Fruit fly (Drosophila melanogaster) whole organism, embryonic: ENCODE results near the gene pico.

Source experiments
- C15 ChIP-seq: fragments of 200-800 bp; sonication (Bioruptor generic); IDR thresholded peaks from 3 replicates; pipeline ENCODE4 v1.3.6; 2022; ENCODE audit warnings: missing biosample characterization, missing genetic modification characterization
- CG17328 ChIP-seq: fragments of 200-800 bp; sonication (Bioruptor generic); IDR thresholded peaks from 2 replicates; pipeline ENCODE4 v1.3.6; 2022; ENCODE audit warnings: missing biosample characterization, missing genetic modification characterization
- CG2712 ChIP-seq: fragments of 200-800 bp; optimal IDR thresholded peaks from 3 replicates; lab custom pipeline; 2019; ENCODE audit warnings: missing biosample characterization, mild to moderate bottlenecking, missing genetic modification characterization, moderate library complexity
- CG7786 ChIP-seq: fragments of 200-800 bp; sonication (Bioruptor generic); optimal IDR thresholded peaks from 2 replicates; lab custom pipeline; 2016; ENCODE audit warnings: missing biosample characterization, missing genetic modification characterization
- Hsf ChIP-seq: fragments of 200-800 bp; sonication (Bioruptor generic); optimal IDR thresholded peaks from 3 replicates; lab custom pipeline; 2016; ENCODE audit warnings: missing biosample characterization, missing genetic modification characterization
- bsh ChIP-seq, 2 experiments: fragments of 200-800 bp; sonication (Bioruptor generic); optimal IDR thresholded peaks; 2 replicates each; lab custom pipeline; 2017 to 2018; ENCODE audit warnings: mild to moderate bottlenecking in 2 of 2, missing biosample characterization in 2 of 2, missing genetic modification characterization in 2 of 2, moderate library complexity in 1 of 2
- chinmo ChIP-seq: fragments of 200-800 bp; sonication (Bioruptor generic); IDR thresholded peaks from 4 replicates; pipeline ENCODE4 v1.3.6; 2022; ENCODE audit warnings: missing biosample characterization, missing genetic modification characterization; ENCODE audit not compliant: partially characterized antibody
- dimm ChIP-seq: fragments of 200-800 bp; sonication (Bioruptor generic); IDR thresholded peaks from 2 replicates; pipeline ENCODE4 v1.3.6; 2022; ENCODE audit warnings: missing biosample characterization, missing genetic modification characterization
- nerfin-1 ChIP-seq: fragments of 200-800 bp; sonication (Bioruptor generic); optimal IDR thresholded peaks from 3 replicates; lab custom pipeline; 2019; ENCODE audit warnings: missing biosample characterization, mild to moderate bottlenecking, missing genetic modification characterization, moderate library complexity
- pros ChIP-seq: fragments of 200-800 bp; sonication (Bioruptor generic); optimal IDR thresholded peaks from 3 replicates; lab custom pipeline; 2019; ENCODE audit warnings: missing biosample characterization, mild to moderate bottlenecking, missing genetic modification characterization, moderate library complexity

- TF ChIP-seq nerfin-1 (tag; lab: Kevin White, UChicago) (no peak), pros (GFP tag; lab: Kevin White, UChicago) (no peak), bsh (GFP tag; optimal IDR thresholded peaks at IDR 0.05; lab: Kevin White, UChicago) (no peak), C15 (GFP tag; lab: Robert Waterston, UW) (no peak), dimm (GFP tag; lab: Robert Waterston, UW) (no peak), chinmo (GFP tag; lab: Robert Waterston, UW) (no peak), CG7786 (GFP tag; lab: Kevin White, UChicago) (no peak), Hsf (GFP tag; lab: Kevin White, UChicago) (no peak), CG2712 (tag; lab: Kevin White, UChicago) (no peak), CG17328 (GFP tag; lab: Robert Waterston, UW) (no peak)
These were observed 48.1 kb upstream of the pico start for dm6 chrX:19899978-19900377.
